Fruit fly (Drosophila melanogaster): ENCODE results near the gene CG12725.

DNA sequence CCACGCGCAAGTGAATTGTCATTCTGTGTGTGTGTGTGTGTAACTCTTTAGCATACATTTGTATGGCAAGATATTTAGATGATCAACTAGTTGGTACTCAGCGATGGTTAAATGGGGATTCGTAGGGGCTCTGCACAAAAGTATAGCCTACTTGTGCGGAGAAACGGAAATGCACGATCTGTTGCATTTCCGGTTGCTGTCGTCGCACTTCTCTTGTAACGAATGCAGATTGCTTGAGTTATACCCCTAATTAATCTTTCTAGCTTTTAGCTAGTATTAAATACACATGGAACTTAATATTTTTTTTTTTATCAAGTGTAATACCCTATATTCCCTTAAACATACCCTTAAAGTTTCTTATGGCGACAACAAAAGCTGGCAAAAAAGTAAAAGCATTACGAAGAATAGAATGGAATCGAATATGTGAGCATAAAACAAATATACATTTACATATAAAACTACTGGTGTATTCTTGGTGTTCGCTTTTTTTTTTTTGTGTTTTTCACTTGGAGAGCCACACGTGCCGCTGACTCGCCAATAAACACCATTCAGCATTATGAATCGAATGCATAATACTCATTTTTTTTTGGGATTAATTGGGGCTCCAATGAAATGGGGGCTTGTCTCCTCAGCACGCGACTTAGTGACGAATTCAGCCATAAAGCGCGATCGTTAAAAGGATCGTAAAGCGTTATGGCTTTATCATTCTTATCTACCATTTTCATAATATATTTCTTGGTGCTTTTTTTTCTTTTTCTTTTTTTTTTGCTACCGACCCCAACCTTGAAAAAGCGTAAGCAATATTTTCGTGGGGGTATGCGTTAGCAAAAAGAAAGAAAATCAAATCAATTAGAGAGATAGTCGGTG is 11.3 kb downstream of the CG12725 start:
- TF ChIP-seq CG2120 (GFP tag; optimal IDR thresholded peaks at IDR 0.05) (peak; percentile 93), dmrt11E (tag; optimal IDR thresholded peaks at IDR 0.05) (no peak), CG17359 (tag; optimal IDR thresholded peaks at IDR 0.05) (no peak), BtbVII (GFP tag; optimal IDR thresholded peaks at IDR 0.05) (peak; percentile 63), maf-S (GFP tag; optimal IDR thresholded peaks at IDR 0.05) (peak; percentile 50), CG10959 (GFP tag; IDR thresholded peaks at IDR 0.05) (no peak), CG17328 (GFP tag; IDR thresholded peaks at IDR 0.05) (peak; percentile 9; the same call in 1 of the 2 replicates), Hr78 (GFP tag; optimal IDR thresholded peaks at IDR 0.05) (no peak), CG33213 (GFP tag; optimal IDR thresholded peaks at IDR 0.05) (no peak), chif (GFP tag; optimal IDR thresholded peaks at IDR 0.05) (no peak), stwl (tag; optimal IDR thresholded peaks at IDR 0.05) (no peak)
